Worm (Caenorhabditis elegans) whole organism, late embryonic: ENCODE measurements around the gene sulp-4.

Experiments
- F13H6.1 ChIP-seq: sonication (generic microtip); optimal IDR thresholded peaks from 2 replicates; lab custom pipeline; 2016; ENCODE audit warnings: missing genetic modification characterization, missing compliant biosample characterization
- T23F11.4 ChIP-seq: fragments of 200-800 bp; sonication (Bioruptor generic); optimal IDR thresholded peaks from 2 replicates; lab custom pipeline; 2018; ENCODE audit warnings: mild to moderate bottlenecking, missing genetic modification characterization, missing compliant biosample characterization
- ama-1 ChIP-seq: fragments of 150-350 bp; optimal IDR thresholded peaks from 2 replicates; lab custom pipeline; 2014
- dve-1 ChIP-seq: sonication (generic microtip); optimal IDR thresholded peaks from 2 replicates; lab custom pipeline; 2017; ENCODE audit warnings: antibody characterized with exemption, mild to moderate bottlenecking, missing genetic modification characterization, missing compliant biosample characterization
- fkh-10 ChIP-seq: fragments of 150-350 bp; optimal IDR thresholded peaks from 2 replicates; lab custom pipeline; 2014; ENCODE audit warnings: missing biosample characterization, missing genetic modification reagents, missing genetic modification characterization
- hlh-30 ChIP-seq: sonication (generic microtip); optimal IDR thresholded peaks from 2 replicates; lab custom pipeline; 2017; ENCODE audit warnings: antibody characterized with exemption, missing genetic modification characterization, missing compliant biosample characterization; ENCODE audit not compliant: insufficient read depth
- madf-2 ChIP-seq: sonication (generic microtip); optimal IDR thresholded peaks from 2 replicates; lab custom pipeline; 2017; ENCODE audit warnings: missing genetic modification characterization, missing compliant biosample characterization
- pag-3 ChIP-seq: sonication (generic microtip); optimal IDR thresholded peaks from 2 replicates; lab custom pipeline; 2016; ENCODE audit warnings: missing compliant biosample characterization, missing genetic modification characterization, borderline replicate concordance
- pros-1 ChIP-seq: fragments of 150-350 bp; optimal IDR thresholded peaks from 2 replicates; lab custom pipeline; 2014; ENCODE audit warnings: missing biosample characterization, missing genetic modification reagents, missing genetic modification characterization
- sdc-2 ChIP-seq: sonication (generic microtip); optimal IDR thresholded peaks from 2 replicates; lab custom pipeline; 2016; ENCODE audit warnings: missing genotype, missing genetic modification characterization, missing compliant biosample characterization
- sox-2 ChIP-seq: fragments of 200-800 bp; sonication (Bioruptor generic); IDR thresholded peaks from 2 replicates; pipeline ENCODE4 v1.3.6; 2022; ENCODE audit warnings: missing genetic modification reagents, missing genetic modification characterization, missing compliant biosample characterization
- sox-4 ChIP-seq: sonication (generic microtip); optimal IDR thresholded peaks from 2 replicates; lab custom pipeline; 2017; ENCODE audit warnings: mild to moderate bottlenecking, missing genetic modification characterization, inconsistent platforms, missing compliant biosample characterization
- tbx-2 ChIP-seq: sonication (generic microtip); optimal IDR thresholded peaks from 2 replicates; lab custom pipeline; 2016; ENCODE audit warnings: missing genetic modification characterization, missing compliant biosample characterization
- zip-5 ChIP-seq: sonication (generic microtip); optimal IDR thresholded peaks from 2 replicates; lab custom pipeline; 2016; ENCODE audit warnings: missing genetic modification characterization, missing compliant biosample characterization

ce11 chrV:11844828-11845227 is 30.3 kb upstream of the sulp-4 start:
- TF ChIP-seq tbx-2 (tag; lab: Kevin White, UChicago) (peak; percentile 66), fkh-10 (GFP tag; lab: Kevin White, UChicago) (no peak), F13H6.1 (tag; lab: Kevin White, UChicago) (no peak), ama-1 (lab: Kevin White, UChicago) (no peak), sox-4 (tag; lab: Kevin White, UChicago) (no peak), sox-2 (GFP tag; lab: Robert Waterston, UW) (no peak), pag-3 (tag; lab: Kevin White, UChicago) (no peak), hlh-30 (no peak), T23F11.4 (GFP tag; lab: Kevin White, UChicago) (no peak), dve-1 (tag; lab: Kevin White, UChicago) (peak; percentile 30), sdc-2 (peak; percentile 45), pros-1 (tag; lab: Kevin White, UChicago) (no peak), madf-2 (tag; lab: Kevin White, UChicago) (no peak), zip-5 (no peak)
